Fruit fly (Drosophila melanogaster) whole organism, adult: ENCODE data around the gene nuf.

Experiments used
- CG33017 ChIP-seq: fragments of 200-800 bp; sonication (Bioruptor generic); optimal IDR thresholded peaks from 2 replicates; lab custom pipeline; 2018; ENCODE audit warnings: missing biosample characterization, mild to moderate bottlenecking, missing genetic modification characterization, moderate library complexity
- CG5204 ChIP-seq: fragments of 200-800 bp; sonication (Bioruptor generic); optimal IDR thresholded peaks from 2 replicates; lab custom pipeline; 2016; ENCODE audit warnings: missing biosample characterization, missing genetic modification characterization
- CG7045 ChIP-seq: fragments of 200-800 bp; sonication (Bioruptor generic); optimal IDR thresholded peaks from 2 replicates; lab custom pipeline; 2017; ENCODE audit warnings: missing biosample characterization, mild to moderate bottlenecking, missing genetic modification characterization
- Clk ChIP-seq: fragments of 200-800 bp; sonication (Bioruptor generic); optimal IDR thresholded peaks from 2 replicates; lab custom pipeline; 2017; ENCODE audit warnings: missing biosample characterization, missing genetic modification characterization
- Hr96 ChIP-seq: fragments of 200-800 bp; sonication (Bioruptor generic); optimal IDR thresholded peaks from 2 replicates; lab custom pipeline; 2016; ENCODE audit warnings: missing biosample characterization, missing genetic modification characterization
- kay ChIP-seq: fragments of 200-800 bp; sonication (Bioruptor generic); peaks from one replicate; lab custom pipeline; 2016; ENCODE audit warnings: missing biosample characterization, missing genetic modification characterization, borderline replicate concordance
- pad ChIP-seq: fragments of 200-800 bp; sonication (Bioruptor generic); optimal IDR thresholded peaks from 3 replicates; lab custom pipeline; 2017; ENCODE audit warnings: missing biosample characterization, missing genetic modification characterization, mild to moderate bottlenecking, moderate library complexity, missing genetic modification reagents

- no peak for TF ChIP-seq CG7045 (GFP tag; lab: Kevin White, UChicago)
- no peak for TF ChIP-seq Clk (GFP tag; lab: Kevin White, UChicago)
- no peak for TF ChIP-seq Hr96 (GFP tag; lab: Kevin White, UChicago)
- no peak for TF ChIP-seq CG33017 (tag; lab: Kevin White, UChicago)
- no peak for TF ChIP-seq kay (GFP tag; lab: Kevin White, UChicago)
- TF ChIP-seq CG5204 (GFP tag; lab: Kevin White, UChicago), result no peak
- no peak for TF ChIP-seq pad
Observed at dm6 chr3L:14282139-14282538, 91.5 kb downstream of the nuf start.
